Fruit fly (Drosophila melanogaster) S2 (cell line): ENCODE data around the gene Chd64.
A peak's percentile ranks its signal among the peaks of the same experiment; 100 is the strongest.

Source experiments
- CG8478 ChIP-seq: fragments of >200 bp; optimal IDR thresholded peaks from 2 replicates; lab custom pipeline; 2018
- CTCF ChIP-seq, 2 experiments: fragments of >200 bp; optimal IDR thresholded peaks; 2 replicates each; lab custom pipeline; 2018

DNA sequence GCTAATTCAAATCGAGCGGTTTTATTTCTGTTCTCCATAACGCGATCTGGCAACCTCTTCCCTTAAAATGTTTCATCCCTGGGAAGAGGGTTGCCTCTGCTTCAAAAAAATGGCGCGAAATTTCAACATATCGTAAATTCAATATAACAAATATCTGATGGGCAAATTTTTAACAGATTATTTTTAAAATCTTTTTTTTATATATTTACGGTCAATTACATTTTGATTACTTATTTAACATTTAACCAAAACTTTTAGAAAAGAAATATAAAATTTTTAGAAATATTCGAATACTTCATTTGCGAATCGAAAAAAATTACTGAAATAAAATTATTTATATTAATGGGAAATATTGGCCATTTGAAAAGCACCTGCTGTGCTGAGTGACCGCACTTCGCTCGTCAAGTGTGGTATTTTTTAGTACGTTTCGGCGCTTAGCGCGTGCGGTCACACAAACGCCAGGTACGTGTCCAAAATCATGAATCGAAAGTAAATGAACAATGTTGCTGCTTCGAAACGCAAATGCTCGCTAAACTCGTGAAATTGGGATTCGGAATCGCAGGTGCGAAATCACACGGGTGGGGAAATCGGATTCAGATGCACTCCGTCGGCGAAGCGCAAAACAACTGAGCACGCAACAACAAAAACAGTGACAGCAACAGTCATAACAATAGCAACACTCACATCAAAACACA, 47.9 kb upstream of the Chd64 start, which contains the start of gene Ero1L:
- no peak for TF ChIP-seq CG8478
- peak in 1 of 2 experiments; percentile 15 for TF ChIP-seq CTCF (optimal IDR thresholded peaks at IDR 0.05; lab: Kevin White, UChicago)
